Fruit fly (Drosophila melanogaster) whole organism, embryonic: ENCODE data around the gene cv-c.

Experiments used
- Atf6 ChIP-seq: fragments of 200-800 bp; sonication (Bioruptor generic); IDR thresholded peaks from 2 replicates; pipeline ENCODE4 v1.3.6; 2022; ENCODE audit warnings: missing biosample characterization, missing genetic modification characterization
- CG10274 ChIP-seq: fragments of 200-800 bp; sonication (Bioruptor generic); optimal IDR thresholded peaks from 3 replicates; lab custom pipeline; 2017; ENCODE audit warnings: missing biosample characterization, mild to moderate bottlenecking, missing genetic modification characterization
- CG10654 ChIP-seq: fragments of 200-800 bp; sonication (Bioruptor generic); optimal IDR thresholded peaks from 2 replicates; lab custom pipeline; 2016; ENCODE audit warnings: missing biosample characterization, missing genetic modification characterization
- CG11247 ChIP-seq: fragments of 200-800 bp; sonication (Bioruptor generic); IDR thresholded peaks from 2 replicates; pipeline ENCODE4 v1.3.6; 2022; ENCODE audit warnings: missing biosample characterization, missing genetic modification characterization
- CG11456 ChIP-seq: fragments of 200-800 bp; sonication (Bioruptor generic); IDR thresholded peaks from 3 replicates; pipeline ENCODE4 v1.3.6; 2022; ENCODE audit warnings: missing biosample characterization, missing genetic modification characterization
- CG12155 ChIP-seq: fragments of 200-800 bp; sonication (Bioruptor generic); optimal IDR thresholded peaks from 3 replicates; lab custom pipeline; 2016; ENCODE audit warnings: missing biosample characterization, missing genetic modification characterization
- CG16815 ChIP-seq: fragments of 200-800 bp; sonication (Bioruptor generic); optimal IDR thresholded peaks from 3 replicates; lab custom pipeline; 2017; ENCODE audit warnings: missing biosample characterization, mild to moderate bottlenecking, missing genetic modification characterization
- CG17612 ChIP-seq: fragments of 200-800 bp; sonication (Bioruptor generic); IDR thresholded peaks from 2 replicates; pipeline ENCODE4 v1.3.6; 2022; ENCODE audit warnings: missing biosample characterization, missing genetic modification characterization
- CG2120 ChIP-seq: fragments of 200-800 bp; sonication (Bioruptor generic); optimal IDR thresholded peaks from 3 replicates; lab custom pipeline; 2016; ENCODE audit warnings: missing biosample characterization, missing genetic modification characterization
- CG2678 ChIP-seq: fragments of 200-800 bp; sonication (Bioruptor generic); optimal IDR thresholded peaks from 3 replicates; lab custom pipeline; 2019; ENCODE audit warnings: missing biosample characterization, mild to moderate bottlenecking, missing genetic modification characterization, moderate library complexity
- CG34224 ChIP-seq: fragments of 200-800 bp; sonication (Bioruptor generic); IDR thresholded peaks from 3 replicates; pipeline ENCODE4 v1.3.6; 2022; ENCODE audit warnings: missing biosample characterization, missing genetic modification characterization; ENCODE audit not compliant: partially characterized antibody
- CG6689 ChIP-seq: fragments of 200-800 bp; sonication (Bioruptor generic); IDR thresholded peaks from 2 replicates; pipeline ENCODE4 v1.3.6; 2022; ENCODE audit warnings: missing biosample characterization, missing genetic modification characterization
- CG9215 ChIP-seq: fragments of 200-800 bp; sonication (Bioruptor generic); IDR thresholded peaks from 2 replicates; pipeline ENCODE4 v1.3.6; 2022; ENCODE audit warnings: missing biosample characterization, missing genetic modification characterization
- CG9797 ChIP-seq: fragments of 200-800 bp; sonication (Bioruptor generic); optimal IDR thresholded peaks from 3 replicates; lab custom pipeline; 2018; ENCODE audit warnings: missing biosample characterization, mild to moderate bottlenecking, missing genetic modification characterization
- Deaf1 ChIP-seq: fragments of 200-800 bp; optimal IDR thresholded peaks from 3 replicates; lab custom pipeline; 2019; ENCODE audit warnings: missing biosample characterization, mild to moderate bottlenecking, missing genetic modification characterization, moderate library complexity
- Dek ChIP-seq: fragments of 200-800 bp; sonication (Bioruptor generic); optimal IDR thresholded peaks from 3 replicates; lab custom pipeline; 2019; ENCODE audit warnings: missing biosample characterization, mild to moderate bottlenecking, missing genetic modification characterization, moderate library complexity
- Gug ChIP-seq: fragments of 200-800 bp; sonication (Bioruptor generic); IDR thresholded peaks from 4 replicates; pipeline ENCODE4 v1.3.6; 2022; ENCODE audit warnings: missing biosample characterization, missing genetic modification characterization
- H2.0 ChIP-seq: fragments of 200-800 bp; sonication (Bioruptor generic); IDR thresholded peaks from 2 replicates; pipeline ENCODE4 v1.3.6; 2022; ENCODE audit warnings: missing biosample characterization, missing genetic modification characterization
- HLH3B ChIP-seq: fragments of 200-800 bp; sonication (Bioruptor generic); IDR thresholded peaks from 2 replicates; pipeline ENCODE4 v1.3.6; 2022; ENCODE audit warnings: missing biosample characterization, missing genetic modification characterization
- HLH54F ChIP-seq: fragments of 200-800 bp; sonication (Bioruptor generic); optimal IDR thresholded peaks from 3 replicates; lab custom pipeline; 2016; ENCODE audit warnings: missing biosample characterization, missing genetic modification characterization
- Hmx ChIP-seq: fragments of 200-800 bp; sonication (Bioruptor generic); optimal IDR thresholded peaks from 2 replicates; lab custom pipeline; 2016; ENCODE audit warnings: missing biosample characterization, missing genetic modification characterization
- Hr3 ChIP-seq: fragments of 200-800 bp; sonication (Bioruptor generic); optimal IDR thresholded peaks from 3 replicates; lab custom pipeline; 2016; ENCODE audit warnings: missing biosample characterization, missing genetic modification characterization
- Hsf ChIP-seq: fragments of 200-800 bp; sonication (Bioruptor generic); optimal IDR thresholded peaks from 3 replicates; lab custom pipeline; 2016; ENCODE audit warnings: missing biosample characterization, missing genetic modification characterization
- Lhr ChIP-seq: fragments of 200-800 bp; sonication (Bioruptor generic); optimal IDR thresholded peaks from 3 replicates; lab custom pipeline; 2017; ENCODE audit warnings: mild to moderate bottlenecking, missing biosample characterization, missing genetic modification reagents, missing genetic modification characterization
- Mad ChIP-seq: fragments of 200-800 bp; sonication (Bioruptor generic); optimal IDR thresholded peaks from 2 replicates; lab custom pipeline; 2016; ENCODE audit warnings: missing biosample characterization, missing genetic modification characterization
- Med ChIP-seq: fragments of 200-800 bp; sonication (Bioruptor generic); peaks from one replicate; lab custom pipeline; 2016; ENCODE audit warnings: missing biosample characterization, missing genetic modification characterization, mild to moderate bottlenecking, inconsistent platforms, moderate library complexity
- NC2β ChIP-seq: fragments of 200-800 bp; sonication (Bioruptor generic); optimal IDR thresholded peaks from 2 replicates; lab custom pipeline; 2016; ENCODE audit warnings: missing biosample characterization, missing genetic modification characterization
- Six4 ChIP-seq: fragments of 200-800 bp; sonication (Bioruptor generic); optimal IDR thresholded peaks from 2 replicates; lab custom pipeline; 2016; ENCODE audit warnings: missing biosample characterization, missing genetic modification characterization
- Stat92E ChIP-seq, 3 experiments: fragments of >200 bp in 2 of 3; fragments of 200-800 bp in 1 of 3; sonication (Bioruptor generic) in 1 of 3; optimal IDR thresholded peaks; 2 replicates each; lab custom pipeline; 2017 to 2019; ENCODE audit warnings: missing biosample characterization in 3 of 3, missing genetic modification characterization in 3 of 3, mild to moderate bottlenecking in 1 of 3, moderate library complexity in 1 of 3
- ap ChIP-seq: fragments of 200-800 bp; sonication (Bioruptor generic); IDR thresholded peaks from 2 replicates; pipeline ENCODE4 v1.3.6; 2022; ENCODE audit warnings: missing biosample characterization, missing genetic modification characterization
- az2 ChIP-seq: fragments of 200-800 bp; sonication (Bioruptor generic); optimal IDR thresholded peaks from 3 replicates; lab custom pipeline; 2016; ENCODE audit warnings: missing biosample characterization, missing genetic modification characterization
- chinmo ChIP-seq: fragments of 200-800 bp; sonication (Bioruptor generic); IDR thresholded peaks from 4 replicates; pipeline ENCODE4 v1.3.6; 2022; ENCODE audit warnings: missing biosample characterization, missing genetic modification characterization; ENCODE audit not compliant: partially characterized antibody
- chn ChIP-seq: fragments of 200-800 bp; sonication (Bioruptor generic); optimal IDR thresholded peaks from 2 replicates; lab custom pipeline; 2016; ENCODE audit warnings: missing biosample characterization, missing genetic modification characterization
- crc ChIP-seq: fragments of 200-800 bp; sonication (Bioruptor generic); optimal IDR thresholded peaks from 2 replicates; lab custom pipeline; 2016; ENCODE audit warnings: missing biosample characterization, missing genetic modification characterization
- croc ChIP-seq: fragments of 200-800 bp; sonication (Bioruptor generic); conservative IDR thresholded peaks from 3 replicates; pipeline ENCODE4 v1.3.6; 2022; ENCODE audit warnings: missing biosample characterization, missing genetic modification characterization
- cwo ChIP-seq: fragments of 200-800 bp; sonication (Bioruptor generic); optimal IDR thresholded peaks from 3 replicates; lab custom pipeline; 2017; ENCODE audit warnings: missing biosample characterization, missing genetic modification characterization, mild to moderate bottlenecking, moderate library complexity, missing genetic modification reagents
- fu2 ChIP-seq: fragments of 200-800 bp; sonication (Bioruptor generic); optimal IDR thresholded peaks from 2 replicates; lab custom pipeline; 2016; ENCODE audit warnings: missing biosample characterization, missing genetic modification characterization
- gfzf ChIP-seq: fragments of 200-800 bp; sonication (Bioruptor generic); optimal IDR thresholded peaks from 2 replicates; lab custom pipeline; 2016; ENCODE audit warnings: missing biosample characterization, mild to moderate bottlenecking, missing genetic modification characterization, moderate library complexity
- gsb-n ChIP-seq: fragments of 200-800 bp; sonication (Bioruptor generic); optimal IDR thresholded peaks from 3 replicates; lab custom pipeline; 2018; ENCODE audit warnings: missing biosample characterization, mild to moderate bottlenecking, missing genetic modification characterization
- lov ChIP-seq, 2 experiments: fragments of 200-800 bp in 1 of 2; fragments of >200 bp in 1 of 2; sonication (Bioruptor generic) in 1 of 2; IDR thresholded peaks in 1 of 2; optimal IDR thresholded peaks in 1 of 2; 2 replicates in 1 of 2; 3 replicates in 1 of 2; pipeline versions ENCODE4 v1.3.6 to Lab custom; 2017 to 2022; ENCODE audit warnings: missing biosample characterization in 1 of 2, missing genetic modification characterization in 1 of 2
- oc ChIP-seq: fragments of 200-800 bp; sonication (Bioruptor generic); optimal IDR thresholded peaks from 2 replicates; lab custom pipeline; 2018; ENCODE audit warnings: missing biosample characterization, mild to moderate bottlenecking, missing genetic modification characterization, moderate library complexity
- otp ChIP-seq: fragments of 200-800 bp; sonication (Bioruptor generic); IDR thresholded peaks from 3 replicates; pipeline ENCODE4, ENCODE4 v1.3.6; 2022; ENCODE audit warnings: missing biosample characterization, missing genetic modification characterization
- peb ChIP-seq: fragments of 200-800 bp; sonication (Bioruptor generic); IDR thresholded peaks from 2 replicates; pipeline ENCODE4 v1.3.6; 2022; ENCODE audit warnings: missing biosample characterization, missing genetic modification characterization
- pnt ChIP-seq: fragments of 200-800 bp; sonication (Bioruptor generic); optimal IDR thresholded peaks from 3 replicates; lab custom pipeline; 2016; ENCODE audit warnings: missing biosample characterization, missing genetic modification characterization
- shn ChIP-seq: fragments of 200-800 bp; sonication (Bioruptor generic); optimal IDR thresholded peaks from 3 replicates; lab custom pipeline; 2016; ENCODE audit warnings: missing biosample characterization, missing genetic modification characterization
- sima ChIP-seq: fragments of 200-800 bp; sonication (Bioruptor generic); optimal IDR thresholded peaks from 2 replicates; lab custom pipeline; 2016; ENCODE audit warnings: missing biosample characterization, missing genetic modification characterization
- tll ChIP-seq, 2 experiments: fragments of 200-800 bp in 1 of 2; fragments of >200 bp in 1 of 2; sonication (Bioruptor generic) in 1 of 2; optimal IDR thresholded peaks; 2 replicates each; lab custom pipeline; 2017 to 2019; ENCODE audit warnings: missing biosample characterization in 2 of 2, missing genetic modification characterization in 2 of 2, mild to moderate bottlenecking in 1 of 2, moderate library complexity in 1 of 2
- unpg ChIP-seq: fragments of 200-800 bp; sonication (Bioruptor generic); optimal IDR thresholded peaks from 3 replicates; lab custom pipeline; 2018; ENCODE audit warnings: missing biosample characterization, mild to moderate bottlenecking, missing genetic modification characterization, moderate library complexity
- zen ChIP-seq: fragments of 200-800 bp; sonication (Bioruptor generic); optimal IDR thresholded peaks from 3 replicates; lab custom pipeline; 2018; ENCODE audit warnings: missing biosample characterization, mild to moderate bottlenecking, missing genetic modification characterization, moderate library complexity

The cv-c gene

DNA sequence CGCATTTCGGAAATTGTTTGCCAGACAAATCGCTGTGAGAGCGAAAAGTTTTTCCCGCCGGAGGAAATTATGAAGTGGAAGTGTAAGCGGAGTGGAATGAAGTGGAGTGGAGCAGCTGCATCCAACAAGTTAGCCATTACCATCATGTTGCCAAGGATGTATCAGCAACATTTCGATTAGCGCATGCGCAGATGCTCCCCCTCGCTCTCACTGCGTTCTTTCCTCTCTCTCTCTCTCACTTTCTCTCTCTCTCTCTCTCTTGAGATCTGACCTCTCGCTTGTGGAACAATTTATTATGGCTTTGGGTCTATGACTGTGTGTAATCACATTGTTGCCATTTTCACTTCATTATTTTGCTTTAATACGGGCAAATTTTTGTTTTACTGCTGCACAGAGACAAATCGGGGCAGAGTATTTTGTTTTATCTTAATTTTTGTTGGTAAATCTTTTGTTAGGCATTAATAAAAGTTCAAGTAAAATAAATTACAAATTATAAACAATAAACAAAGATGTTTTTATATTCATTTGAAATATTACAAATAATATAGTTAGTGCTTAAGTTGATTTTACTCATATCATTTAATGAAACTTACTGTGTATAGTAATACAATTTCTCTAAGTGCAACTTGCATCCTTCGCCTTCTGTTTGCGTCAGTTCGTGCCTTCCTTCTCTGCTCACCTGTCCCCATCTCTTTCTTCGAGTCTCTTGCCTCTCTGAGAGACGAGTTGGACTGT lies 99.0 kb downstream of the cv-c start (continued):
- TF ChIP-seq Gug (GFP tag; lab: Robert Waterston, UW) (peak; percentile 45; the same call in 1 of the 4 replicates), tll (GFP tag; optimal IDR thresholded peaks at IDR 0.05; lab: Kevin White, UChicago) (no peak), CG11456 (GFP tag; lab: Robert Waterston, UW) (no peak), CG16815 (GFP tag; lab: Kevin White, UChicago) (peak; percentile 55), chinmo (no peak), HLH54F (GFP tag; lab: Kevin White, UChicago) (no peak), HLH3B (GFP tag; lab: Robert Waterston, UW) (no peak; the same call in none of the 2 replicates), Hsf (GFP tag; lab: Kevin White, UChicago) (peak; percentile 55), CG10274 (GFP tag; lab: Kevin White, UChicago) (no peak), CG34224 (GFP tag; lab: Robert Waterston, UW) (no peak), croc (GFP tag; lab: Robert Waterston, UW) (peak; percentile 62), shn (no peak), CG2120 (GFP tag; lab: Kevin White, UChicago) (peak; percentile 71), CG6689 (GFP tag; lab: Robert Waterston, UW) (peak; percentile 80), gsb-n (tag; lab: Kevin White, UChicago) (peak; percentile 84), CG11247 (GFP tag; lab: Robert Waterston, UW) (peak; percentile 20; the same call in 1 of the 2 replicates), sima (GFP tag; lab: Kevin White, UChicago) (no peak), CG2678 (tag; lab: Kevin White, UChicago) (peak; percentile 93), lov (optimal IDR thresholded peaks at IDR 0.05; lab: Kevin White, UChicago) (no peak), lov (GFP tag; IDR thresholded peaks at IDR 0.05; lab: Robert Waterston, UW) (no peak), fu2 (GFP tag; lab: Kevin White, UChicago) (no peak), Deaf1 (peak; percentile 74), Stat92E (GFP tag; optimal IDR thresholded peaks at IDR 0.05; lab: Kevin White, UChicago) (no peak), Med (GFP tag; lab: Kevin White, UChicago) (peak; percentile 78), gfzf (no peak), Hr3 (GFP tag; lab: Kevin White, UChicago) (peak; percentile 72), Hmx (GFP tag; lab: Kevin White, UChicago) (no peak), Dek (tag; lab: Kevin White, UChicago) (peak; percentile 84), peb (GFP tag; lab: Robert Waterston, UW) (peak; percentile 53), oc (tag; lab: Kevin White, UChicago) (peak; percentile 62), cwo (GFP tag; lab: Kevin White, UChicago) (peak; percentile 82), zen (tag; lab: Kevin White, UChicago) (peak; percentile 62), Mad (no peak), unpg (GFP tag; lab: Kevin White, UChicago) (peak; percentile 83), H2.0 (GFP tag; lab: Robert Waterston, UW) (no peak), Lhr (GFP tag; lab: Kevin White, UChicago) (peak; percentile 21), az2 (GFP tag; lab: Kevin White, UChicago) (peak; percentile 75), crc (GFP tag; lab: Kevin White, UChicago) (no peak), Atf6 (peak; percentile 81), otp (GFP tag; lab: Robert Waterston, UW) (no peak), chn (GFP tag; lab: Kevin White, UChicago) (no peak), ap (peak; percentile 32; the same call in 1 of the 2 replicates), pnt (peak; percentile 41), Six4 (GFP tag; lab: Kevin White, UChicago) (peak; percentile 63), NC2β (GFP tag; lab: Kevin White, UChicago) (peak; percentile 12), CG10654 (peak; percentile 63), CG17612 (GFP tag; lab: Robert Waterston, UW) (no peak), CG9215 (GFP tag; lab: Robert Waterston, UW) (peak; percentile 57), CG9797 (GFP tag; lab: Kevin White, UChicago) (no peak), CG12155 (GFP tag; lab: Kevin White, UChicago) (peak; percentile 71)
